Fruit fly (Drosophila melanogaster): ENCODE results near the gene Grl36b.

Gene Grl36b

DNA sequence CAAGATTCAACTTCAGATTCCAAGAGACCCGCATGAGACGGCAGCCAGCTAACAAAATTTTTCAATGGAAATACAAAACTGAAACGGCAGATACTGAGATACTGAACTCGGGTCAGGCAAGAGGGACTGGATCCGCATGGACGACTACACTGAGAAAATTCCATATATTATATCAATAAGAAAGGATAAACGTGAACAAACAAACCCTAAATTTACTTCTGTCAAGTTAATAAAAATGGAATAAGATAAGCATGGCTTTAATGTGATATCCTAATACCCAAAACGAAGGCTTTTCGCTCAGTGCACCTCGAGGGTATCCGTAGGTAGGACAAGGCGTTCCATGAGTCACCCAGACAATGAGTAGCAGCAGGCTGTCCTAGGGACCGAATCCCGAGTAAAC, 19.7 kb upstream of the Grl36b start (continued):
- TF ChIP-seq CG30020 (tag; optimal IDR thresholded peaks at IDR 0.05) = peak; percentile 58
- peak; percentile 85 for TF ChIP-seq CG30431 (GFP tag; optimal IDR thresholded peaks at IDR 0.05)
- peak; percentile 84 for TF ChIP-seq Side (GFP tag; optimal IDR thresholded peaks at IDR 0.05)
- TF ChIP-seq tll (GFP tag; optimal IDR thresholded peaks at IDR 0.05) = peak in 1 of 2 experiments; percentile 74
- peak; percentile 35 for TF ChIP-seq Deaf1 (tag; optimal IDR thresholded peaks at IDR 0.05)
- peak; percentile 75 for TF ChIP-seq CG14441 (GFP tag; IDR thresholded peaks at IDR 0.05)
- peak; percentile 76 for TF ChIP-seq slp2 (GFP tag; optimal IDR thresholded peaks at IDR 0.05)
- TF ChIP-seq bbx (GFP tag; IDR thresholded peaks at IDR 0.05; ENCODE audit: partially characterized antibody) = no peak
- TF ChIP-seq Bteb2 (GFP tag; optimal IDR thresholded peaks at IDR 0.05) = peak; percentile 65
- TF ChIP-seq Mad (GFP tag; optimal IDR thresholded peaks at IDR 0.05) = peak; percentile 90
- TF ChIP-seq dysf (GFP tag; IDR thresholded peaks at IDR 0.05) = peak; percentile 77
- peak; percentile 84 for TF ChIP-seq NC2α (GFP tag; optimal IDR thresholded peaks at IDR 0.05)
- TF ChIP-seq aop (GFP tag; IDR thresholded peaks at IDR 0.05) = peak; percentile 52; the same call in 1 of the 2 replicates
- no peak for TF ChIP-seq gfzf (GFP tag; optimal IDR thresholded peaks at IDR 0.05)
- no peak for TF ChIP-seq Scr (GFP tag; IDR thresholded peaks at IDR 0.05; ENCODE audit: partially characterized antibody)
- peak; percentile 84 for TF ChIP-seq Six4 (GFP tag; optimal IDR thresholded peaks at IDR 0.05)
- peak; percentile 88 for TF ChIP-seq lilli (GFP tag; optimal IDR thresholded peaks at IDR 0.05)
- TF ChIP-seq odd (GFP tag; optimal IDR thresholded peaks at IDR 0.05) = peak; percentile 65
- TF ChIP-seq CG13894 (tag; optimal IDR thresholded peaks at IDR 0.05) = peak; percentile 43
- 0 out of 2 replicates have a peak, but pooled peaks have one; percentile 46 for TF ChIP-seq Nf-YA (GFP tag; IDR thresholded peaks at IDR 0.05)
- TF ChIP-seq Gug (GFP tag; IDR thresholded peaks at IDR 0.05) = peak; percentile 77
- TF ChIP-seq CG10209 (GFP tag; optimal IDR thresholded peaks at IDR 0.05) = peak; percentile 87
- TF ChIP-seq CG6765 (GFP tag; optimal IDR thresholded peaks at IDR 0.05) = peak; percentile 30
- TF ChIP-seq CG10565 (GFP tag; optimal IDR thresholded peaks at IDR 0.05) = peak; percentile 68
- peak; percentile 79 for TF ChIP-seq Rx (GFP tag; IDR thresholded peaks at IDR 0.05)
- peak; percentile 87 for TF ChIP-seq CG4820 (GFP tag; optimal IDR thresholded peaks at IDR 0.05)
- peak; percentile 87 for TF ChIP-seq row (GFP tag; IDR thresholded peaks at IDR 0.05)
- TF ChIP-seq CG6791 (GFP tag; IDR thresholded peaks at IDR 0.05; ENCODE audit: partially characterized antibody) = no peak
- TF ChIP-seq sima (GFP tag; optimal IDR thresholded peaks at IDR 0.05) = peak; percentile 23
- TF ChIP-seq eyg (GFP tag; optimal IDR thresholded peaks at IDR 0.05) = no peak
- TF ChIP-seq mirr (GFP tag; optimal IDR thresholded peaks at IDR 0.05) = no peak
- TF ChIP-seq fu2 (GFP tag; optimal IDR thresholded peaks at IDR 0.05) = peak; percentile 76
- TF ChIP-seq CG13123 (GFP tag; optimal IDR thresholded peaks at IDR 0.05) = peak; percentile 73
- TF ChIP-seq CG5180 (GFP tag; optimal IDR thresholded peaks at IDR 0.05) = peak; percentile 16
- peak; percentile 56 for TF ChIP-seq CG12659 (GFP tag; optimal IDR thresholded peaks at IDR 0.05)
- peak; percentile 66 for TF ChIP-seq wor (GFP tag; IDR thresholded peaks at IDR 0.05)
- peak; percentile 98 for TF ChIP-seq fd102C (GFP tag; optimal IDR thresholded peaks at IDR 0.05)
- peak; percentile 71 for TF ChIP-seq CG3407 (GFP tag; optimal IDR thresholded peaks at IDR 0.05)
- peak; percentile 93 for TF ChIP-seq CG10979 (tag; optimal IDR thresholded peaks at IDR 0.05)
- peak; percentile 64 for TF ChIP-seq trh (GFP tag; optimal IDR thresholded peaks at IDR 0.05)
- TF ChIP-seq Fer1 (GFP tag; optimal IDR thresholded peaks at IDR 0.05) = peak; percentile 63
- TF ChIP-seq CG16863 (GFP tag; optimal IDR thresholded peaks at IDR 0.05) = peak; percentile 83
- peak; percentile 61 for TF ChIP-seq Myb (GFP tag; optimal IDR thresholded peaks at IDR 0.05)
- TF ChIP-seq lov (optimal IDR thresholded peaks at IDR 0.05) = no peak
- TF ChIP-seq lov (GFP tag; IDR thresholded peaks at IDR 0.05) = peak; percentile 88
- peak; percentile 78 for TF ChIP-seq tgo (GFP tag; IDR thresholded peaks at IDR 0.05)
- no peak for TF ChIP-seq GATAe (GFP tag; conservative IDR thresholded peaks at IDR 0.05)
- peak; percentile 51 for TF ChIP-seq CG3838 (GFP tag; optimal IDR thresholded peaks at IDR 0.05)
- peak; percentile 54 for TF ChIP-seq CG8281 (tag; optimal IDR thresholded peaks at IDR 0.05)
- no peak for TF ChIP-seq pfk (GFP tag; optimal IDR thresholded peaks at IDR 0.05)
- TF ChIP-seq CG10321 (GFP tag; IDR thresholded peaks at IDR 0.05) = 0 out of 2 replicates have a peak, but pooled peaks have one; percentile 14
